Fruit fly (Drosophila melanogaster) whole organism, prepupa: ENCODE results near the gene CG15715.

Experiments used
- Blimp-1 ChIP-seq: fragments of 200-800 bp; sonication (Bioruptor generic); optimal IDR thresholded peaks from 3 replicates; lab custom pipeline; 2017; ENCODE audit warnings: missing biosample characterization, missing genetic modification characterization, mild to moderate bottlenecking, moderate library complexity, missing genetic modification reagents
- CG10669 ChIP-seq: fragments of 200-800 bp; sonication (Bioruptor generic); optimal IDR thresholded peaks from 3 replicates; lab custom pipeline; 2018; ENCODE audit warnings: missing biosample characterization, mild to moderate bottlenecking, missing genetic modification characterization, moderate library complexity
- CG11294 ChIP-seq: fragments of 200-800 bp; sonication (Bioruptor generic); IDR thresholded peaks from 2 replicates; pipeline ENCODE4 v1.3.6; 2022; ENCODE audit warnings: missing biosample characterization, missing genetic modification characterization
- CG11762 ChIP-seq: fragments of 200-800 bp; sonication (Bioruptor generic); optimal IDR thresholded peaks from 3 replicates; lab custom pipeline; 2016; ENCODE audit warnings: missing biosample characterization, missing genetic modification characterization; ENCODE audit not compliant: insufficient read depth
- CG15336 ChIP-seq: fragments of 200-800 bp; sonication (Bioruptor generic); IDR thresholded peaks from 2 replicates; pipeline ENCODE4 v1.3.6; 2022; ENCODE audit warnings: missing biosample characterization, missing genetic modification characterization
- CG1621 ChIP-seq: fragments of 200-800 bp; sonication (Bioruptor generic); optimal IDR thresholded peaks from 3 replicates; lab custom pipeline; 2018; ENCODE audit warnings: missing biosample characterization, mild to moderate bottlenecking, missing genetic modification characterization
- CG16779 ChIP-seq: fragments of 200-800 bp; sonication (Bioruptor generic); optimal IDR thresholded peaks from 3 replicates; lab custom pipeline; 2017; ENCODE audit warnings: missing biosample characterization, mild to moderate bottlenecking, missing genetic modification characterization
- CG3032 ChIP-seq: fragments of 200-800 bp; optimal IDR thresholded peaks from 2 replicates; lab custom pipeline; 2019; ENCODE audit warnings: missing biosample characterization, mild to moderate bottlenecking, missing genetic modification characterization, moderate library complexity
- CG32006 ChIP-seq: fragments of 200-800 bp; sonication (Bioruptor generic); optimal IDR thresholded peaks from 3 replicates; lab custom pipeline; 2017; ENCODE audit warnings: missing biosample characterization, mild to moderate bottlenecking, missing genetic modification characterization
- CG34406 ChIP-seq: fragments of 200-800 bp; sonication (Bioruptor generic); optimal IDR thresholded peaks from 3 replicates; lab custom pipeline; 2016; ENCODE audit warnings: missing biosample characterization, missing genetic modification characterization
- CG4318 ChIP-seq: fragments of 200-800 bp; sonication (Bioruptor generic); optimal IDR thresholded peaks from 3 replicates; lab custom pipeline; 2017; ENCODE audit warnings: missing biosample characterization, mild to moderate bottlenecking, missing genetic modification characterization
- CG6163 ChIP-seq: fragments of 200-800 bp; sonication (Bioruptor generic); IDR thresholded peaks from 3 replicates; pipeline ENCODE4 v1.3.6; 2022; ENCODE audit warnings: missing biosample characterization, missing genetic modification characterization
- CG6276 ChIP-seq: fragments of 200-800 bp; sonication (Bioruptor generic); optimal IDR thresholded peaks from 2 replicates; lab custom pipeline; 2017; ENCODE audit warnings: missing biosample characterization, mild to moderate bottlenecking, missing genetic modification characterization
- CG6808 ChIP-seq: fragments of 200-800 bp; sonication (Bioruptor generic); optimal IDR thresholded peaks from 3 replicates; lab custom pipeline; 2017; ENCODE audit warnings: missing biosample characterization, missing genetic modification characterization, mild to moderate bottlenecking, moderate library complexity, missing genetic modification reagents
- CG7368 ChIP-seq: fragments of 200-800 bp; sonication (Bioruptor generic); optimal IDR thresholded peaks from 3 replicates; lab custom pipeline; 2016; ENCODE audit warnings: missing biosample characterization, missing genetic modification characterization
- CG8632 ChIP-seq: fragments of 200-800 bp; sonication (Bioruptor generic); optimal IDR thresholded peaks from 3 replicates; lab custom pipeline; 2016; ENCODE audit warnings: missing biosample characterization, missing genetic modification characterization
- CG9139 ChIP-seq: fragments of 200-800 bp; sonication (Bioruptor generic); optimal IDR thresholded peaks from 3 replicates; lab custom pipeline; 2017; ENCODE audit warnings: missing biosample characterization, mild to moderate bottlenecking, missing genetic modification characterization
- Eip75B ChIP-seq: fragments of 200-800 bp; sonication (Bioruptor generic); optimal IDR thresholded peaks from 3 replicates; lab custom pipeline; 2016; ENCODE audit warnings: missing biosample characterization, missing genetic modification characterization
- Eip78C ChIP-seq: fragments of 200-800 bp; sonication (Bioruptor generic); peaks from one replicate; lab custom pipeline; 2016; ENCODE audit warnings: missing biosample characterization, missing genetic modification characterization
- Ets21C ChIP-seq: fragments of 200-800 bp; sonication (Bioruptor generic); optimal IDR thresholded peaks from 3 replicates; lab custom pipeline; 2016; ENCODE audit warnings: missing biosample characterization, missing genetic modification characterization
- Ets96B ChIP-seq: fragments of 200-800 bp; optimal IDR thresholded peaks from 2 replicates; lab custom pipeline; 2019; ENCODE audit warnings: missing biosample characterization, mild to moderate bottlenecking, missing genetic modification characterization, moderate library complexity
- Gug ChIP-seq: fragments of 200-800 bp; sonication (Bioruptor generic); IDR thresholded peaks from 2 replicates; pipeline ENCODE4 v1.3.6; 2022; ENCODE audit warnings: missing biosample characterization, missing genetic modification characterization
- Hr38 ChIP-seq: sonication (Bioruptor generic); optimal IDR thresholded peaks from 2 replicates; lab custom pipeline; 2016; ENCODE audit warnings: missing biosample characterization, missing genetic modification characterization
- Hr39 ChIP-seq: fragments of 200-800 bp; sonication (Bioruptor generic); optimal IDR thresholded peaks from 2 replicates; lab custom pipeline; 2016; ENCODE audit warnings: missing biosample characterization, missing genetic modification characterization
- Hr4 ChIP-seq: fragments of 200-800 bp; sonication (Bioruptor generic); optimal IDR thresholded peaks from 3 replicates; lab custom pipeline; 2016; ENCODE audit warnings: missing biosample characterization, missing genetic modification characterization
- Lpt ChIP-seq: fragments of 200-800 bp; sonication (Bioruptor generic); optimal IDR thresholded peaks from 3 replicates; lab custom pipeline; 2016; ENCODE audit warnings: missing biosample characterization, missing genetic modification characterization
- OdsH ChIP-seq: fragments of 200-800 bp; sonication (Bioruptor generic); optimal IDR thresholded peaks from 3 replicates; lab custom pipeline; 2016; ENCODE audit warnings: missing biosample characterization, missing genetic modification characterization
- Smox ChIP-seq: fragments of 200-800 bp; sonication (Bioruptor generic); optimal IDR thresholded peaks from 3 replicates; lab custom pipeline; 2016; ENCODE audit warnings: missing biosample characterization, missing genetic modification characterization
- Sox102F ChIP-seq: fragments of 200-800 bp; sonication (Bioruptor generic); optimal IDR thresholded peaks from 2 replicates; lab custom pipeline; 2016; ENCODE audit warnings: missing biosample characterization, mild to moderate bottlenecking, missing genetic modification characterization
- Sox14 ChIP-seq: fragments of 200-800 bp; sonication (Bioruptor generic); optimal IDR thresholded peaks from 3 replicates; lab custom pipeline; 2016; ENCODE audit warnings: missing biosample characterization, missing genetic modification characterization
- achi ChIP-seq: fragments of 200-800 bp; sonication (Bioruptor generic); optimal IDR thresholded peaks from 3 replicates; lab custom pipeline; 2016; ENCODE audit warnings: missing biosample characterization, missing genetic modification characterization
- cyc ChIP-seq: fragments of 200-800 bp; sonication (Bioruptor generic); optimal IDR thresholded peaks from 3 replicates; lab custom pipeline; 2016; ENCODE audit warnings: missing biosample characterization, missing genetic modification characterization
- dac ChIP-seq: fragments of 200-800 bp; sonication (Bioruptor generic); optimal IDR thresholded peaks from 2 replicates; lab custom pipeline; 2017; ENCODE audit warnings: missing biosample characterization, mild to moderate bottlenecking, missing genetic modification characterization
- dsx ChIP-seq: fragments of 200-800 bp; optimal IDR thresholded peaks from 3 replicates; lab custom pipeline; 2019; ENCODE audit warnings: missing biosample characterization, mild to moderate bottlenecking, missing genetic modification characterization, moderate library complexity; ENCODE audit not compliant: poor library complexity, severe bottlenecking
- esn ChIP-seq: fragments of 200-800 bp; sonication (Bioruptor generic); optimal IDR thresholded peaks from 2 replicates; lab custom pipeline; 2016; ENCODE audit warnings: missing biosample characterization, mild to moderate bottlenecking, missing genetic modification characterization, moderate library complexity
- fd59A ChIP-seq: fragments of 200-800 bp; sonication (Bioruptor generic); optimal IDR thresholded peaks from 2 replicates; lab custom pipeline; 2017; ENCODE audit warnings: missing biosample characterization, mild to moderate bottlenecking, missing genetic modification characterization, missing genetic modification reagents
- fd85E ChIP-seq: fragments of 200-800 bp; sonication (Bioruptor generic); optimal IDR thresholded peaks from 3 replicates; lab custom pipeline; 2016; ENCODE audit warnings: missing biosample characterization, missing genetic modification characterization
- fkh ChIP-seq: fragments of 200-800 bp; sonication (Bioruptor generic); optimal IDR thresholded peaks from 3 replicates; lab custom pipeline; 2017; ENCODE audit warnings: missing biosample characterization, mild to moderate bottlenecking, missing genetic modification characterization, moderate library complexity
- lz ChIP-seq: fragments of 200-800 bp; sonication (Bioruptor generic); optimal IDR thresholded peaks from 3 replicates; lab custom pipeline; 2016; ENCODE audit warnings: missing biosample characterization, missing genetic modification characterization
- net ChIP-seq: fragments of 200-800 bp; sonication (Bioruptor generic); optimal IDR thresholded peaks from 3 replicates; lab custom pipeline; 2016; ENCODE audit warnings: missing biosample characterization, missing genetic modification characterization
- pdm3 ChIP-seq: fragments of 200-800 bp; sonication (Bioruptor generic); optimal IDR thresholded peaks from 3 replicates; lab custom pipeline; 2016; ENCODE audit warnings: missing biosample characterization, missing genetic modification characterization
- salr ChIP-seq, 2 experiments: fragments of 200-800 bp; sonication (Bioruptor generic); optimal IDR thresholded peaks; 3 replicates each; lab custom pipeline; 2016 to 2018; ENCODE audit warnings: missing biosample characterization in 2 of 2, missing genetic modification characterization in 2 of 2, mild to moderate bottlenecking in 1 of 2
- spab ChIP-seq: fragments of 200-800 bp; sonication (Bioruptor generic); optimal IDR thresholded peaks from 2 replicates; lab custom pipeline; 2017; ENCODE audit warnings: missing biosample characterization, mild to moderate bottlenecking, missing genetic modification characterization, missing genetic modification reagents
- ss ChIP-seq, 2 experiments: fragments of 200-800 bp; sonication (Bioruptor generic); optimal IDR thresholded peaks; 2 replicates in 1 of 2; 3 replicates in 1 of 2; lab custom pipeline; 2017 to 2018; ENCODE audit warnings: mild to moderate bottlenecking in 2 of 2, missing biosample characterization in 2 of 2, missing genetic modification characterization in 2 of 2, moderate library complexity in 1 of 2
- svp ChIP-seq: fragments of 200-800 bp; sonication (Bioruptor generic); peaks from one replicate; lab custom pipeline; 2016; ENCODE audit warnings: missing biosample characterization, missing genetic modification characterization
- topi ChIP-seq: fragments of 200-800 bp; sonication (Bioruptor generic); optimal IDR thresholded peaks from 3 replicates; lab custom pipeline; 2016; ENCODE audit warnings: missing biosample characterization, missing genetic modification characterization
- vri ChIP-seq: fragments of 200-800 bp; sonication (Bioruptor generic); optimal IDR thresholded peaks from 3 replicates; lab custom pipeline; 2016; ENCODE audit warnings: missing biosample characterization, mild to moderate bottlenecking, missing genetic modification characterization

The CG15715 gene

dm6 chr3L:15826985-15827635 is 10.2 kb downstream of the CG15715 start (continued):
- TF ChIP-seq topi (GFP tag; lab: Kevin White, UChicago) (peak; percentile 83), Gug (peak; percentile 57), cyc (peak; percentile 79), dac (GFP tag; lab: Kevin White, UChicago) (no peak), Ets21C (peak; percentile 55), Sox14 (GFP tag; lab: Kevin White, UChicago) (peak; percentile 88), net (GFP tag; lab: Kevin White, UChicago) (peak; percentile 89), fkh (GFP tag; lab: Kevin White, UChicago) (peak; percentile 68), ss (GFP tag; optimal IDR thresholded peaks at IDR 0.05; lab: Kevin White, UChicago) (peak in 1 of 2 experiments; percentile 94), achi (peak; percentile 90), CG10669 (GFP tag; lab: Kevin White, UChicago) (peak; percentile 88), CG3032 (peak; percentile 90), dsx (no peak), Eip75B (GFP tag; lab: Kevin White, UChicago) (peak; percentile 86), fd85E (GFP tag; lab: Kevin White, UChicago) (peak; percentile 73), lz (GFP tag; lab: Kevin White, UChicago) (peak; percentile 86), CG6163 (peak; percentile 77; the same call in 2 of the 3 replicates), CG32006 (GFP tag; lab: Kevin White, UChicago) (peak; percentile 95), CG4318 (GFP tag; lab: Kevin White, UChicago) (peak; percentile 89), Smox (peak; percentile 86), Lpt (peak; percentile 75), Blimp-1 (GFP tag; lab: Kevin White, UChicago) (peak; percentile 85), Sox102F (peak; percentile 84), Eip78C (peak; percentile 95), Hr39 (GFP tag; lab: Kevin White, UChicago) (peak; percentile 84), esn (peak; percentile 93), fd59A (GFP tag; lab: Kevin White, UChicago) (peak; percentile 78), CG6276 (GFP tag; lab: Kevin White, UChicago) (no peak), vri (GFP tag; lab: Kevin White, UChicago) (peak; percentile 75), CG8632 (GFP tag; lab: Kevin White, UChicago) (peak; percentile 90), salr (GFP tag; optimal IDR thresholded peaks at IDR 0.05; lab: Kevin White, UChicago) (peak in 1 of 2 experiments; percentile 41), CG11294 (peak; percentile 58; the same call in 1 of the 2 replicates)

- TF ChIP-seq CG9139 (no peak), Ets96B (peak; percentile 50), dsx (no peak), CG6163 (no peak), CG6808 (no peak), pdm3 (GFP tag; lab: Kevin White, UChicago) (peak; percentile 78), CG3032 (peak; percentile 70), Hr4 (GFP tag; lab: Kevin White, UChicago) (peak; percentile 79), fkh (GFP tag; lab: Kevin White, UChicago) (no peak), cyc (peak; percentile 44), Hr38 (GFP tag; lab: Kevin White, UChicago) (no peak), CG7368 (GFP tag; lab: Kevin White, UChicago) (no peak), CG10669 (GFP tag; lab: Kevin White, UChicago) (peak; percentile 26), vri (GFP tag; lab: Kevin White, UChicago) (no peak), Sox14 (GFP tag; lab: Kevin White, UChicago) (peak; percentile 50), CG1621 (tag; lab: Kevin White, UChicago) (no peak), svp (GFP tag; lab: Kevin White, UChicago) (no peak), ss (GFP tag; optimal IDR thresholded peaks at IDR 0.05; lab: Kevin White, UChicago) (peak in 1 of 2 experiments; percentile 28), CG34406 (GFP tag; lab: Kevin White, UChicago) (peak; percentile 57), OdsH (GFP tag; lab: Kevin White, UChicago) (peak; percentile 74), Eip75B (GFP tag; lab: Kevin White, UChicago) (peak; percentile 3), net (GFP tag; lab: Kevin White, UChicago) (peak; percentile 13), CG6276 (GFP tag; lab: Kevin White, UChicago) (no peak), CG16779 (tag; lab: Kevin White, UChicago) (no peak), CG11762 (GFP tag; lab: Kevin White, UChicago) (no peak), spab (GFP tag; lab: Kevin White, UChicago) (peak; percentile 4), lz (GFP tag; lab: Kevin White, UChicago) (peak; percentile 59), CG15336 (peak; percentile 63), CG11294 (peak; percentile 57; the same call in 1 of the 2 replicates)
Observed at dm6 chr3L:15826347-15826984, 10.8 kb downstream of the CG15715 start, which contains the start of the genes DCP2 and dbo. Gene DCP2 (minus strand): TSS chr3L:15826423. Gene dbo (plus strand): TSS chr3L:15826888.
